Fruit fly (Drosophila melanogaster): Measurements from ENCODE around the gene RpL17.

The RpL17 gene

dm6 chrX:6696467-6696866 is 47.6 kb downstream of the RpL17 start (continued):
- TF ChIP-seq Oaz (GFP tag; IDR thresholded peaks at IDR 0.05), result peak; percentile 32; the same call in 1 of the 2 replicates
- TF ChIP-seq E2f1 (GFP tag; IDR thresholded peaks at IDR 0.05), result peak; percentile 56
- TF ChIP-seq Kr (GFP tag; optimal IDR thresholded peaks at IDR 0.05), result no peak
- 0 out of 2 replicates have a peak, but pooled peaks have one; percentile 16 for TF ChIP-seq wor (GFP tag; IDR thresholded peaks at IDR 0.05)
- peak; percentile 62 for TF ChIP-seq CG17359 (tag; optimal IDR thresholded peaks at IDR 0.05)
- TF ChIP-seq ato (GFP tag; IDR thresholded peaks at IDR 0.05; ENCODE audit: partially characterized antibody), result no peak
- TF ChIP-seq lola (GFP tag; optimal IDR thresholded peaks at IDR 0.05), result peak in 1 of 3 experiments; percentile 51
- TF ChIP-seq Meics (GFP tag; optimal IDR thresholded peaks at IDR 0.05), result peak; percentile 84
- peak; percentile 35; the same call in 1 of the 2 replicates for TF ChIP-seq ssp (GFP tag; IDR thresholded peaks at IDR 0.05)
- TF ChIP-seq GATAe (GFP tag; conservative IDR thresholded peaks at IDR 0.05), result no peak
- TF ChIP-seq E2f2 (GFP tag; IDR thresholded peaks at IDR 0.05), result peak; percentile 56; the same call in 1 of the 2 replicates
- peak; percentile 5 for TF ChIP-seq slou (GFP tag; optimal IDR thresholded peaks at IDR 0.05)
- peak; percentile 79 for TF ChIP-seq gro (GFP tag; optimal IDR thresholded peaks at IDR 0.05)
- peak; percentile 19 for TF ChIP-seq pum (GFP tag; optimal IDR thresholded peaks at IDR 0.05)
- no peak for TF ChIP-seq CG12769 (tag; optimal IDR thresholded peaks at IDR 0.05)
- no peak for TF ChIP-seq Stat92E (GFP tag; optimal IDR thresholded peaks at IDR 0.05)
- TF ChIP-seq slbo (GFP tag; IDR thresholded peaks at IDR 0.05), result peak; percentile 71
- peak; percentile 4 for TF ChIP-seq YL-1 (GFP tag; optimal IDR thresholded peaks at IDR 0.05)
- peak; percentile 19 for TF ChIP-seq slp2 (GFP tag; optimal IDR thresholded peaks at IDR 0.05)
- peak; percentile 47 for TF ChIP-seq MTF-1 (GFP tag; optimal IDR thresholded peaks at IDR 0.05; ENCODE audit: borderline replicate concordance)
- TF ChIP-seq CG10147 (GFP tag; optimal IDR thresholded peaks at IDR 0.05), result peak; percentile 79
- TF ChIP-seq twi (tag; optimal IDR thresholded peaks at IDR 0.05), result peak; percentile 13
- TF ChIP-seq CG30020 (tag; optimal IDR thresholded peaks at IDR 0.05), result no peak
- peak; percentile 42 for TF ChIP-seq Bdp1 (GFP tag; optimal IDR thresholded peaks at IDR 0.05)
- TF ChIP-seq br (optimal IDR thresholded peaks at IDR 0.05), result no peak
- peak; percentile 17 for TF ChIP-seq sd (tag; optimal IDR thresholded peaks at IDR 0.05)
- no peak for TF ChIP-seq CG34422 (GFP tag; IDR thresholded peaks at IDR 0.05)
- peak; percentile 33; the same call in 1 of the 2 replicates for TF ChIP-seq HLH3B (GFP tag; IDR thresholded peaks at IDR 0.05)
- TF ChIP-seq HLH4C (GFP tag; IDR thresholded peaks at IDR 0.05; ENCODE audit: partially characterized antibody), result no peak
- peak; percentile 64 for TF ChIP-seq Sox102F (GFP tag; optimal IDR thresholded peaks at IDR 0.05)
- peak; percentile 15 for TF ChIP-seq Max (GFP tag; optimal IDR thresholded peaks at IDR 0.05)
- TF ChIP-seq Pdp1 (GFP tag; optimal IDR thresholded peaks at IDR 0.05), result peak; percentile 36 to 56
- TF ChIP-seq CG2712 (tag; optimal IDR thresholded peaks at IDR 0.05), result peak; percentile 70
- peak; percentile 68 for TF ChIP-seq Rfx (GFP tag; IDR thresholded peaks at IDR 0.05)
- peak; percentile 72 for TF ChIP-seq NfI (GFP tag; optimal IDR thresholded peaks at IDR 0.05)
- TF ChIP-seq pb (GFP tag; optimal IDR thresholded peaks at IDR 0.05), result no peak
- peak; percentile 75 for TF ChIP-seq sens-2 (GFP tag; IDR thresholded peaks at IDR 0.05)
- no peak for TF ChIP-seq CG17912 (GFP tag; optimal IDR thresholded peaks at IDR 0.05)
- TF ChIP-seq gsb (GFP tag; IDR thresholded peaks at IDR 0.05), result no peak
- TF ChIP-seq ase (GFP tag; IDR thresholded peaks at IDR 0.05), result peak; percentile 50; the same call in 1 of the 3 replicates
- TF ChIP-seq Dll (GFP tag; IDR thresholded peaks at IDR 0.05; ENCODE audit: partially characterized antibody), result no peak
- peak; percentile 59; the same call in 1 of the 2 replicates for TF ChIP-seq CG3847 (GFP tag; IDR thresholded peaks at IDR 0.05)
- no peak for TF ChIP-seq C15 (GFP tag; IDR thresholded peaks at IDR 0.05)
- no peak for TF ChIP-seq cas (GFP tag; IDR thresholded peaks at IDR 0.05)
- peak; percentile 81 for TF ChIP-seq CG11695 (GFP tag; IDR thresholded peaks at IDR 0.05)
- peak; percentile 58 for TF ChIP-seq Side (GFP tag; optimal IDR thresholded peaks at IDR 0.05)
- TF ChIP-seq dpn (GFP tag; optimal IDR thresholded peaks at IDR 0.05), result peak; percentile 54 to 61
- no peak for TF ChIP-seq CG14860 (GFP tag; IDR thresholded peaks at IDR 0.05; ENCODE audit: partially characterized antibody)
- TF ChIP-seq CG2199 (GFP tag; IDR thresholded peaks at IDR 0.05), result no peak
- peak; percentile 65; the same call in 1 of the 3 replicates for TF ChIP-seq otp (GFP tag; IDR thresholded peaks at IDR 0.05)
- TF ChIP-seq disco-r (GFP tag; optimal IDR thresholded peaks at IDR 0.05), result peak; percentile 29

All from whole organism, embryonic.